Fruit fly (Drosophila melanogaster) whole organism, embryonic: ENCODE data around the gene CG3703.

Experiments
- CG1024 ChIP-seq: fragments of 200-800 bp; sonication (Bioruptor generic); IDR thresholded peaks from 2 replicates; pipeline ENCODE4 v1.3.6; 2022; ENCODE audit warnings: missing biosample characterization, missing genetic modification characterization
- CG11560 ChIP-seq: fragments of 200-800 bp; sonication (Bioruptor generic); IDR thresholded peaks from 3 replicates; pipeline ENCODE4 v1.3.6; 2022; ENCODE audit warnings: missing biosample characterization, missing genetic modification characterization
- CG12071 ChIP-seq: fragments of 200-800 bp; sonication (Bioruptor generic); optimal IDR thresholded peaks from 3 replicates; lab custom pipeline; 2018; ENCODE audit warnings: missing biosample characterization, mild to moderate bottlenecking, missing genetic modification characterization
- CG12391 ChIP-seq: fragments of 200-800 bp; sonication (Bioruptor generic); optimal IDR thresholded peaks from 3 replicates; lab custom pipeline; 2018; ENCODE audit warnings: missing biosample characterization, mild to moderate bottlenecking, missing genetic modification characterization, moderate library complexity
- CG14441 ChIP-seq: fragments of 200-800 bp; sonication (Bioruptor generic); IDR thresholded peaks from 2 replicates; pipeline ENCODE4 v1.3.6; 2022; ENCODE audit warnings: missing biosample characterization, missing genetic modification characterization
- CG14667 ChIP-seq: fragments of 200-800 bp; sonication (Bioruptor generic); IDR thresholded peaks from 2 replicates; pipeline ENCODE4 v1.3.6; 2022; ENCODE audit warnings: missing biosample characterization, missing genetic modification characterization
- CG15514 ChIP-seq: fragments of 200-800 bp; sonication (Bioruptor generic); optimal IDR thresholded peaks from 3 replicates; lab custom pipeline; 2017; ENCODE audit warnings: missing biosample characterization, missing genetic modification characterization, mild to moderate bottlenecking, moderate library complexity, missing genetic modification reagents
- CG16779 ChIP-seq: fragments of 200-800 bp; sonication (Bioruptor generic); IDR thresholded peaks from 2 replicates; pipeline ENCODE4 v1.3.6; 2022; ENCODE audit warnings: missing biosample characterization, missing genetic modification characterization
- CG16815 ChIP-seq: fragments of 200-800 bp; sonication (Bioruptor generic); optimal IDR thresholded peaks from 3 replicates; lab custom pipeline; 2017; ENCODE audit warnings: missing biosample characterization, mild to moderate bottlenecking, missing genetic modification characterization
- CG17912 ChIP-seq: fragments of 200-800 bp; sonication (Bioruptor generic); optimal IDR thresholded peaks from 2 replicates; lab custom pipeline; 2018; ENCODE audit warnings: missing biosample characterization, mild to moderate bottlenecking, missing genetic modification characterization
- CG18619 ChIP-seq: fragments of 200-800 bp; sonication (Bioruptor generic); optimal IDR thresholded peaks from 3 replicates; lab custom pipeline; 2017; ENCODE audit warnings: missing biosample characterization, mild to moderate bottlenecking, missing genetic modification characterization
- CG2712 ChIP-seq: fragments of 200-800 bp; optimal IDR thresholded peaks from 3 replicates; lab custom pipeline; 2019; ENCODE audit warnings: missing biosample characterization, mild to moderate bottlenecking, missing genetic modification characterization, moderate library complexity
- CG2889 ChIP-seq: fragments of 200-800 bp; sonication (Bioruptor generic); IDR thresholded peaks from 3 replicates; pipeline ENCODE4 v1.3.6; 2022; ENCODE audit warnings: missing biosample characterization, missing genetic modification characterization
- CG31365 ChIP-seq: fragments of 200-800 bp; sonication (Bioruptor generic); optimal IDR thresholded peaks from 2 replicates; lab custom pipeline; 2018; ENCODE audit warnings: missing biosample characterization, mild to moderate bottlenecking, missing genetic modification characterization
- CG3838 ChIP-seq: fragments of 200-800 bp; sonication (Bioruptor generic); optimal IDR thresholded peaks from 3 replicates; lab custom pipeline; 2016; ENCODE audit warnings: missing biosample characterization, missing genetic modification characterization
- CG5953 ChIP-seq: fragments of 200-800 bp; sonication (Bioruptor generic); IDR thresholded peaks from 2 replicates; pipeline ENCODE4 v1.3.6; 2022; ENCODE audit warnings: missing biosample characterization, missing genetic modification characterization
- CG6254 ChIP-seq: fragments of 200-800 bp; sonication (Bioruptor generic); optimal IDR thresholded peaks from 3 replicates; lab custom pipeline; 2017; ENCODE audit warnings: mild to moderate bottlenecking, missing biosample characterization, missing genetic modification reagents, missing genetic modification characterization
- CG7271 ChIP-seq: fragments of 200-800 bp; sonication (Bioruptor generic); optimal IDR thresholded peaks from 2 replicates; lab custom pipeline; 2018; ENCODE audit warnings: missing biosample characterization, mild to moderate bottlenecking, missing genetic modification characterization, moderate library complexity
- CG7372 ChIP-seq: fragments of 200-800 bp; sonication (Bioruptor generic); IDR thresholded peaks from 2 replicates; pipeline ENCODE4 v1.3.6; 2022; ENCODE audit warnings: missing biosample characterization, missing genetic modification characterization
- CG8281 ChIP-seq: fragments of 200-800 bp; sonication (Bioruptor generic); optimal IDR thresholded peaks from 2 replicates; lab custom pipeline; 2018; ENCODE audit warnings: missing biosample characterization, mild to moderate bottlenecking, missing genetic modification characterization, moderate library complexity
- CG9817 ChIP-seq: fragments of 200-800 bp; sonication (Bioruptor generic); optimal IDR thresholded peaks from 2 replicates; lab custom pipeline; 2018; ENCODE audit warnings: missing biosample characterization, mild to moderate bottlenecking, missing genetic modification characterization, moderate library complexity
- CG9932 ChIP-seq: fragments of 200-800 bp; sonication (Bioruptor generic); IDR thresholded peaks from 2 replicates; pipeline ENCODE4 v1.3.6; 2022; ENCODE audit warnings: missing biosample characterization, missing genetic modification characterization
- CHES-1-like ChIP-seq: fragments of 200-800 bp; sonication (Bioruptor generic); optimal IDR thresholded peaks from 2 replicates; lab custom pipeline; 2016; ENCODE audit warnings: missing biosample characterization, missing genetic modification characterization
- Dfd ChIP-seq, 2 experiments: fragments of >200 bp; optimal IDR thresholded peaks; 2 replicates each; lab custom pipeline; 2017; ENCODE audit warnings: missing biosample characterization in 2 of 2, missing genetic modification characterization in 2 of 2
- HLH54F ChIP-seq: fragments of 200-800 bp; sonication (Bioruptor generic); optimal IDR thresholded peaks from 3 replicates; lab custom pipeline; 2016; ENCODE audit warnings: missing biosample characterization, missing genetic modification characterization
- Hand ChIP-seq: fragments of 200-800 bp; sonication (Bioruptor generic); optimal IDR thresholded peaks from 2 replicates; lab custom pipeline; 2017; ENCODE audit warnings: mild to moderate bottlenecking, missing biosample characterization, missing genetic modification reagents, missing genetic modification characterization
- Hr39 ChIP-seq: fragments of >200 bp; optimal IDR thresholded peaks from 2 replicates; lab custom pipeline; 2017
- MTF-1 ChIP-seq: fragments of 200-800 bp; sonication (Bioruptor generic); optimal IDR thresholded peaks from 2 replicates; lab custom pipeline; 2018; ENCODE audit warnings: missing biosample characterization, mild to moderate bottlenecking, missing genetic modification characterization, borderline replicate concordance
- Med ChIP-seq: fragments of 200-800 bp; sonication (Bioruptor generic); peaks from one replicate; lab custom pipeline; 2016; ENCODE audit warnings: missing biosample characterization, missing genetic modification characterization, mild to moderate bottlenecking, inconsistent platforms, moderate library complexity
- Rfx ChIP-seq: fragments of 200-800 bp; sonication (Bioruptor generic); IDR thresholded peaks from 2 replicates; pipeline ENCODE4 v1.3.6; 2022; ENCODE audit warnings: missing biosample characterization, missing genetic modification characterization
- Side ChIP-seq: fragments of 200-800 bp; sonication (Bioruptor generic); optimal IDR thresholded peaks from 2 replicates; lab custom pipeline; 2016; ENCODE audit warnings: missing biosample characterization, missing genetic modification characterization
- Xrp1 ChIP-seq: fragments of 200-800 bp; sonication (Bioruptor generic); IDR thresholded peaks from 2 replicates; pipeline ENCODE4 v1.3.6; 2022; ENCODE audit warnings: missing biosample characterization, missing genetic modification characterization
- YL-1 ChIP-seq: fragments of 200-800 bp; sonication (Bioruptor generic); optimal IDR thresholded peaks from 3 replicates; lab custom pipeline; 2017; ENCODE audit warnings: missing biosample characterization, mild to moderate bottlenecking, missing genetic modification characterization
- cato ChIP-seq: fragments of 200-800 bp; sonication (Bioruptor generic); optimal IDR thresholded peaks from 2 replicates; lab custom pipeline; 2016; ENCODE audit warnings: missing biosample characterization, missing genetic modification characterization, borderline replicate concordance
- chif ChIP-seq, 2 experiments: fragments of 200-800 bp; sonication (Bioruptor generic); optimal IDR thresholded peaks; 3 replicates each; lab custom pipeline; 2016; ENCODE audit warnings: missing biosample characterization in 2 of 2, missing genetic modification characterization in 2 of 2
- chn ChIP-seq: fragments of 200-800 bp; sonication (Bioruptor generic); optimal IDR thresholded peaks from 2 replicates; lab custom pipeline; 2016; ENCODE audit warnings: missing biosample characterization, missing genetic modification characterization
- crp ChIP-seq, 2 experiments: fragments of 200-800 bp; sonication (Bioruptor generic); optimal IDR thresholded peaks; 2 replicates in 1 of 2; 3 replicates in 1 of 2; lab custom pipeline; 2017; ENCODE audit warnings: missing biosample characterization in 2 of 2, missing genetic modification characterization in 2 of 2, mild to moderate bottlenecking in 1 of 2, moderate library complexity in 1 of 2
- dm ChIP-seq: fragments of 200-800 bp; sonication (Bioruptor generic); optimal IDR thresholded peaks from 3 replicates; lab custom pipeline; 2016; ENCODE audit warnings: missing biosample characterization, missing genetic modification characterization
- ewg ChIP-seq: fragments of 200-800 bp; sonication (Bioruptor generic); optimal IDR thresholded peaks from 3 replicates; lab custom pipeline; 2017; ENCODE audit warnings: mild to moderate bottlenecking, missing biosample characterization, missing genetic modification reagents, missing genetic modification characterization
- gem ChIP-seq: fragments of 200-800 bp; sonication (Bioruptor generic); optimal IDR thresholded peaks from 2 replicates; lab custom pipeline; 2019; ENCODE audit warnings: missing biosample characterization, mild to moderate bottlenecking, missing genetic modification characterization, moderate library complexity
- her ChIP-seq: fragments of 200-800 bp; sonication (Bioruptor generic); optimal IDR thresholded peaks from 2 replicates; lab custom pipeline; 2016; ENCODE audit warnings: missing biosample characterization, missing genetic modification characterization
- hth ChIP-seq: fragments of >200 bp; optimal IDR thresholded peaks from 2 replicates; lab custom pipeline; 2017; ENCODE audit warnings: inconsistent platforms
- mirr ChIP-seq: fragments of 200-800 bp; sonication (Bioruptor generic); optimal IDR thresholded peaks from 3 replicates; lab custom pipeline; 2018; ENCODE audit warnings: missing biosample characterization, mild to moderate bottlenecking, missing genetic modification characterization
- pfk ChIP-seq: fragments of 200-800 bp; sonication (Bioruptor generic); optimal IDR thresholded peaks from 2 replicates; lab custom pipeline; 2018; ENCODE audit warnings: missing biosample characterization, mild to moderate bottlenecking, missing genetic modification characterization, moderate library complexity
- pnt ChIP-seq: fragments of 200-800 bp; sonication (Bioruptor generic); optimal IDR thresholded peaks from 3 replicates; lab custom pipeline; 2016; ENCODE audit warnings: missing biosample characterization, missing genetic modification characterization
- repo ChIP-seq: fragments of 200-800 bp; sonication (Bioruptor generic); optimal IDR thresholded peaks from 2 replicates; lab custom pipeline; 2016; ENCODE audit warnings: missing biosample characterization, missing genetic modification characterization
- run ChIP-seq: fragments of 200-800 bp; sonication (Bioruptor generic); optimal IDR thresholded peaks from 3 replicates; lab custom pipeline; 2018; ENCODE audit warnings: missing biosample characterization, mild to moderate bottlenecking, missing genetic modification characterization
- sens ChIP-seq: fragments of 200-800 bp; sonication (Bioruptor generic); peaks from one replicate; lab custom pipeline; 2016; ENCODE audit warnings: missing biosample characterization, missing genetic modification characterization
- seq ChIP-seq: fragments of 200-800 bp; sonication (Bioruptor generic); IDR thresholded peaks from 2 replicates; pipeline ENCODE4 v1.3.6; 2022; ENCODE audit warnings: missing biosample characterization, missing genetic modification characterization
- sisA ChIP-seq: fragments of 200-800 bp; sonication (Bioruptor generic); IDR thresholded peaks from 2 replicates; pipeline ENCODE4 v1.3.6; 2022; ENCODE audit warnings: missing biosample characterization, missing genetic modification characterization
- stc ChIP-seq: fragments of 200-800 bp; sonication (Bioruptor generic); IDR thresholded peaks from 2 replicates; pipeline ENCODE4 v1.3.6; 2022; ENCODE audit warnings: missing biosample characterization, missing genetic modification characterization
- twi ChIP-seq: fragments of 200-800 bp; optimal IDR thresholded peaks from 2 replicates; lab custom pipeline; 2019; ENCODE audit warnings: missing biosample characterization, mild to moderate bottlenecking, missing genetic modification characterization, moderate library complexity
- wdn ChIP-seq: fragments of 200-800 bp; sonication (Bioruptor generic); IDR thresholded peaks from 2 replicates; pipeline ENCODE4 v1.3.6; 2022; ENCODE audit warnings: missing biosample characterization, missing genetic modification characterization

CG3703 gene

dm6 chrX:921359-921758, 24.2 kb downstream of the CG3703 start (continued):
- TF ChIP-seq chn (GFP tag; lab: Kevin White, UChicago) (no peak), CG8281 (no peak), sens (peak; percentile 79), stc (no peak), MTF-1 (GFP tag; lab: Kevin White, UChicago) (no peak), gem (tag; lab: Kevin White, UChicago) (no peak), YL-1 (GFP tag; lab: Kevin White, UChicago) (no peak), chif (GFP tag; optimal IDR thresholded peaks at IDR 0.05; lab: Kevin White, UChicago) (no peak), CG2712 (tag; lab: Kevin White, UChicago) (no peak), Xrp1 (GFP tag; lab: Robert Waterston, UW) (peak; percentile 31; the same call in 1 of the 2 replicates), hth (lab: Kevin White, UChicago) (no peak), CG9932 (GFP tag; lab: Robert Waterston, UW) (0 out of 2 replicates have a peak, but pooled peaks have one; percentile 20), CG6254 (GFP tag; lab: Kevin White, UChicago) (no peak), CG12391 (tag; lab: Kevin White, UChicago) (peak; percentile 3), Med (no peak), pfk (GFP tag; lab: Kevin White, UChicago) (no peak), CG7271 (no peak), CHES-1-like (no peak), CG14667 (GFP tag; lab: Robert Waterston, UW) (no peak), twi (no peak), pnt (GFP tag; lab: Kevin White, UChicago) (no peak), Rfx (GFP tag; lab: Robert Waterston, UW) (0 out of 2 replicates have a peak, but pooled peaks have one; percentile 17), HLH54F (GFP tag; lab: Kevin White, UChicago) (no peak), Hand (GFP tag; lab: Kevin White, UChicago) (no peak), CG17912 (GFP tag; lab: Kevin White, UChicago) (no peak), CG11560 (tag; lab: Robert Waterston, UW) (no peak), CG16779 (GFP tag; lab: Robert Waterston, UW) (no peak), CG1024 (GFP tag; lab: Robert Waterston, UW) (no peak), cato (GFP tag; lab: Kevin White, UChicago) (no peak), wdn (no peak), CG12071 (GFP tag; lab: Kevin White, UChicago) (no peak), dm (GFP tag; lab: Kevin White, UChicago) (no peak), CG2889 (no peak), CG3838 (GFP tag; lab: Kevin White, UChicago) (no peak), ewg (GFP tag; lab: Kevin White, UChicago) (no peak), CG31365 (tag; lab: Kevin White, UChicago) (no peak), mirr (GFP tag; lab: Kevin White, UChicago) (no peak), her (GFP tag; lab: Kevin White, UChicago) (no peak), Dfd (GFP tag; optimal IDR thresholded peaks at IDR 0.05; lab: Kevin White, UChicago) (no peak), CG7372 (GFP tag; lab: Robert Waterston, UW) (no peak), Hr39 (lab: Kevin White, UChicago) (no peak), CG18619 (GFP tag; lab: Kevin White, UChicago) (no peak), repo (GFP tag; lab: Kevin White, UChicago) (no peak), crp (GFP tag; optimal IDR thresholded peaks at IDR 0.05; lab: Kevin White, UChicago) (no peak), CG16815 (GFP tag; lab: Kevin White, UChicago) (no peak), run (tag; lab: Kevin White, UChicago) (no peak), seq (GFP tag; lab: Robert Waterston, UW) (no peak), sisA (GFP tag; lab: Robert Waterston, UW) (no peak), CG5953 (GFP tag; lab: Robert Waterston, UW) (no peak), Side (GFP tag; lab: Kevin White, UChicago) (no peak), CG14441 (GFP tag; lab: Robert Waterston, UW) (no peak), CG9817 (tag; lab: Kevin White, UChicago) (no peak), CG15514 (GFP tag; lab: Kevin White, UChicago) (no peak)
